Worm (Caenorhabditis elegans) whole organism, midembryonic: ENCODE results near the gene nhr-54.

Source experiments
- flt-1 ChIP-seq: fragments of 200-800 bp; sonication (Bioruptor generic); IDR thresholded peaks from 2 replicates; pipeline ENCODE4 v1.3.6; 2022; ENCODE audit warnings: missing genetic modification characterization, missing compliant biosample characterization
- klf-2 ChIP-seq: fragments of 200-800 bp; sonication (Bioruptor generic); conservative IDR thresholded peaks from 2 replicates; pipeline ENCODE4 v1.3.6; 2022; ENCODE audit warnings: missing genetic modification reagents, missing genetic modification characterization, missing compliant biosample characterization
- med-1 ChIP-seq: sonication (generic microtip); optimal IDR thresholded peaks from 2 replicates; lab custom pipeline; 2017; ENCODE audit warnings: missing genetic modification characterization, mild to moderate bottlenecking, missing compliant biosample characterization, antibody characterized with exemption, missing genetic modification reagents; ENCODE audit not compliant: insufficient read depth

DNA sequence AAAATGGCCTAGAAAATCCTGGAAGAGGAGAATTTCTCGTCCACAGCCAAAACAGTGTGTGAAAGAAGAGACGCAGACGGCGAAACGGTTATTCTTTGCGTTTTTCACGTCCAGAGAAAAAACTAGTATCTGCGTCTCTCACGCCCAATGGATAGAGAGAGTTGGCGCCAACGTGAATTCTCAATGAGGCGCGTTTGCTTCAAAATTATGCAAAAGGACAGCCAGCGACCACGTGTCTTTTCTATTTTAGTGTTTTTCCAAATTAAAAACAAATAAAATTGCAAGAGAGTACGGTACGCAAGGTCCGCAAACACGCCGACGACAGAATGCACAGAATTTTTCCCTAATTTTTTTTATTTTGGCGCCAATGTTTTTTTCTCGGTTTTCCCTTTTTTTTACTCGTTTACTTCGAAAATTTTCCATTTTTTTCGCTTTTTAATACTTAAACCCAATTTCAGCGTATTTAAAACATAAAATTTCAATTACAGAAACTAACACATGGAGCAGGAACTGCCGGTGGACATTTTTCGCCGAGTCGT is 32.2 kb upstream of the nhr-54 start, which contains the start of gene Y32B12B.2:
- TF ChIP-seq klf-2 (no peak), flt-1 (GFP tag; lab: Robert Waterston, UW) (0 out of 2 replicates have a peak, but pooled peaks have one; percentile 27), med-1 (no peak)
